Fruit fly (Drosophila melanogaster) whole organism, embryonic: ENCODE measurements around the gene Cdc5.
A peak's percentile ranks its signal among the peaks of the same experiment; 100 is the strongest.

Source experiments
- B-H2 ChIP-seq: fragments of 200-800 bp; sonication (Bioruptor generic); optimal IDR thresholded peaks from 2 replicates; lab custom pipeline; 2018; ENCODE audit warnings: missing biosample characterization, mild to moderate bottlenecking, missing genetic modification characterization
- CG10267 ChIP-seq: fragments of 200-800 bp; sonication (Bioruptor generic); optimal IDR thresholded peaks from 2 replicates; lab custom pipeline; 2018; ENCODE audit warnings: missing biosample characterization, mild to moderate bottlenecking, missing genetic modification characterization, moderate library complexity
- CG10462 ChIP-seq: fragments of 200-800 bp; sonication (Bioruptor generic); optimal IDR thresholded peaks from 2 replicates; lab custom pipeline; 2016; ENCODE audit warnings: missing biosample characterization, missing genetic modification characterization
- CG11093 ChIP-seq: fragments of 200-800 bp; sonication (Bioruptor generic); IDR thresholded peaks from 3 replicates; pipeline ENCODE4 v1.3.6; 2022; ENCODE audit warnings: missing biosample characterization, missing genetic modification characterization
- CG12299 ChIP-seq: fragments of 200-800 bp; sonication (Bioruptor generic); optimal IDR thresholded peaks from 2 replicates; lab custom pipeline; 2018; ENCODE audit warnings: missing biosample characterization, mild to moderate bottlenecking, missing genetic modification characterization
- CG13287 ChIP-seq: fragments of 200-800 bp; sonication (Bioruptor generic); IDR thresholded peaks from 2 replicates; pipeline ENCODE4 v1.3.6; 2022; ENCODE audit warnings: missing biosample characterization, missing genetic modification characterization; ENCODE audit not compliant: partially characterized antibody
- CG14014 ChIP-seq: fragments of 200-800 bp; sonication (Bioruptor generic); IDR thresholded peaks from 2 replicates; pipeline ENCODE4 v1.3.6; 2022; ENCODE audit warnings: missing biosample characterization, missing genetic modification characterization
- CG1602 ChIP-seq: fragments of 200-800 bp; sonication (Bioruptor generic); optimal IDR thresholded peaks from 3 replicates; lab custom pipeline; 2016; ENCODE audit warnings: missing biosample characterization, missing genetic modification characterization
- CG17328 ChIP-seq: fragments of 200-800 bp; sonication (Bioruptor generic); IDR thresholded peaks from 2 replicates; pipeline ENCODE4 v1.3.6; 2022; ENCODE audit warnings: missing biosample characterization, missing genetic modification characterization
- CG30403 ChIP-seq: fragments of 200-800 bp; sonication (Bioruptor generic); optimal IDR thresholded peaks from 3 replicates; lab custom pipeline; 2016; ENCODE audit warnings: missing biosample characterization, missing genetic modification characterization
- CG32767 ChIP-seq: fragments of 200-800 bp; sonication (Bioruptor generic); IDR thresholded peaks from 2 replicates; pipeline ENCODE4 v1.3.6; 2022; ENCODE audit warnings: missing biosample characterization, missing genetic modification characterization
- CG3281 ChIP-seq: fragments of 200-800 bp; sonication (Bioruptor generic); optimal IDR thresholded peaks from 3 replicates; lab custom pipeline; 2017; ENCODE audit warnings: missing biosample characterization, mild to moderate bottlenecking, missing genetic modification characterization
- CG34224 ChIP-seq: fragments of 200-800 bp; sonication (Bioruptor generic); IDR thresholded peaks from 3 replicates; pipeline ENCODE4 v1.3.6; 2022; ENCODE audit warnings: missing biosample characterization, missing genetic modification characterization; ENCODE audit not compliant: partially characterized antibody
- CG3838 ChIP-seq: fragments of 200-800 bp; sonication (Bioruptor generic); optimal IDR thresholded peaks from 3 replicates; lab custom pipeline; 2016; ENCODE audit warnings: missing biosample characterization, missing genetic modification characterization
- CG4424 ChIP-seq: fragments of 200-800 bp; sonication (Bioruptor generic); optimal IDR thresholded peaks from 3 replicates; lab custom pipeline; 2016; ENCODE audit warnings: missing biosample characterization, missing genetic modification characterization
- CG4854 ChIP-seq: fragments of 200-800 bp; sonication (Bioruptor generic); optimal IDR thresholded peaks from 2 replicates; lab custom pipeline; 2016; ENCODE audit warnings: missing biosample characterization, missing genetic modification characterization, inconsistent platforms
- CG5953 ChIP-seq: fragments of 200-800 bp; sonication (Bioruptor generic); IDR thresholded peaks from 2 replicates; pipeline ENCODE4 v1.3.6; 2022; ENCODE audit warnings: missing biosample characterization, missing genetic modification characterization
- CG6791 ChIP-seq: fragments of 200-800 bp; sonication (Bioruptor generic); IDR thresholded peaks from 3 replicates; pipeline ENCODE4 v1.3.6; 2022; ENCODE audit warnings: missing biosample characterization, missing genetic modification characterization; ENCODE audit not compliant: partially characterized antibody
- CG7963 ChIP-seq: fragments of 200-800 bp; sonication (Bioruptor generic); IDR thresholded peaks from 3 replicates; pipeline ENCODE4 v1.3.6; 2022; ENCODE audit warnings: missing biosample characterization, missing genetic modification characterization; ENCODE audit not compliant: partially characterized antibody
- CG8290 ChIP-seq, 3 experiments: fragments of 200-800 bp; sonication (Bioruptor generic); optimal IDR thresholded peaks; 2 replicates each; lab custom pipeline; 2016 to 2019; ENCODE audit warnings: missing biosample characterization in 3 of 3, missing genetic modification characterization in 3 of 3, mild to moderate bottlenecking in 2 of 3, moderate library complexity in 1 of 3
- CTCF ChIP-seq: fragments of 200-800 bp; sonication (Bioruptor generic); optimal IDR thresholded peaks from 2 replicates; lab custom pipeline; 2017; ENCODE audit warnings: missing biosample characterization, mild to moderate bottlenecking, missing genetic modification characterization, moderate library complexity
- Dll ChIP-seq: fragments of 200-800 bp; sonication (Bioruptor generic); IDR thresholded peaks from 4 replicates; pipeline ENCODE4 v1.3.6; 2022; ENCODE audit warnings: missing biosample characterization, missing genetic modification characterization; ENCODE audit not compliant: partially characterized antibody
- Dref ChIP-seq: fragments of 200-800 bp; sonication (Bioruptor generic); IDR thresholded peaks from 2 replicates; pipeline ENCODE4 v1.3.6; 2022; ENCODE audit warnings: missing biosample characterization, missing genetic modification characterization
- E2f2 ChIP-seq: fragments of 200-800 bp; sonication (Bioruptor generic); IDR thresholded peaks from 2 replicates; pipeline ENCODE4 v1.3.6; 2022; ENCODE audit warnings: missing biosample characterization, missing genetic modification characterization
- Gug ChIP-seq: fragments of 200-800 bp; sonication (Bioruptor generic); IDR thresholded peaks from 4 replicates; pipeline ENCODE4 v1.3.6; 2022; ENCODE audit warnings: missing biosample characterization, missing genetic modification characterization
- H15 ChIP-seq: fragments of 200-800 bp; sonication (Bioruptor generic); IDR thresholded peaks from 3 replicates; pipeline ENCODE4 v1.3.6; 2022; ENCODE audit warnings: missing biosample characterization, missing genetic modification characterization
- H2.0 ChIP-seq: fragments of 200-800 bp; sonication (Bioruptor generic); IDR thresholded peaks from 2 replicates; pipeline ENCODE4 v1.3.6; 2022; ENCODE audit warnings: missing biosample characterization, missing genetic modification characterization
- Hmr ChIP-seq: fragments of 200-800 bp; sonication (Bioruptor generic); optimal IDR thresholded peaks from 3 replicates; lab custom pipeline; 2017; ENCODE audit warnings: mild to moderate bottlenecking, missing biosample characterization, missing genetic modification reagents, missing genetic modification characterization
- Stat92E ChIP-seq, 3 experiments: fragments of >200 bp in 2 of 3; fragments of 200-800 bp in 1 of 3; sonication (Bioruptor generic) in 1 of 3; optimal IDR thresholded peaks; 2 replicates each; lab custom pipeline; 2017 to 2019; ENCODE audit warnings: missing biosample characterization in 3 of 3, missing genetic modification characterization in 3 of 3, mild to moderate bottlenecking in 1 of 3, moderate library complexity in 1 of 3
- al ChIP-seq: fragments of 200-800 bp; sonication (Bioruptor generic); IDR thresholded peaks from 2 replicates; pipeline ENCODE4 v1.3.6; 2022; ENCODE audit warnings: missing biosample characterization, missing genetic modification characterization
- az2 ChIP-seq: fragments of 200-800 bp; sonication (Bioruptor generic); optimal IDR thresholded peaks from 3 replicates; lab custom pipeline; 2016; ENCODE audit warnings: missing biosample characterization, missing genetic modification characterization
- corto ChIP-seq: fragments of 200-800 bp; sonication (Bioruptor generic); optimal IDR thresholded peaks from 2 replicates; lab custom pipeline; 2016; ENCODE audit warnings: missing biosample characterization, mild to moderate bottlenecking, missing genetic modification characterization, moderate library complexity
- grau ChIP-seq: fragments of 200-800 bp; optimal IDR thresholded peaks from 3 replicates; lab custom pipeline; 2019; ENCODE audit warnings: missing biosample characterization, mild to moderate bottlenecking, missing genetic modification characterization, moderate library complexity
- gsb ChIP-seq: fragments of 200-800 bp; sonication (Bioruptor generic); IDR thresholded peaks from 2 replicates; pipeline ENCODE4 v1.3.6; 2022; ENCODE audit warnings: missing biosample characterization, missing genetic modification characterization
- hbn ChIP-seq: fragments of 200-800 bp; sonication (Bioruptor generic); IDR thresholded peaks from 2 replicates; pipeline ENCODE4 v1.3.6; 2022; ENCODE audit warnings: missing biosample characterization, missing genetic modification characterization; ENCODE audit not compliant: partially characterized antibody
- ind ChIP-seq: fragments of 200-800 bp; sonication (Bioruptor generic); optimal IDR thresholded peaks from 3 replicates; lab custom pipeline; 2016; ENCODE audit warnings: missing biosample characterization, missing genetic modification characterization
- kah ChIP-seq: fragments of 200-800 bp; sonication (Bioruptor generic); optimal IDR thresholded peaks from 2 replicates; lab custom pipeline; 2018; ENCODE audit warnings: missing biosample characterization, mild to moderate bottlenecking, missing genetic modification characterization
- knrl ChIP-seq: fragments of 200-800 bp; sonication (Bioruptor generic); IDR thresholded peaks from 3 replicates; pipeline ENCODE4 v1.3.6; 2022; ENCODE audit warnings: missing biosample characterization, missing genetic modification characterization; ENCODE audit not compliant: partially characterized antibody
- p53 ChIP-seq: fragments of 200-800 bp; sonication (Bioruptor generic); optimal IDR thresholded peaks from 2 replicates; lab custom pipeline; 2016; ENCODE audit warnings: missing biosample characterization, missing genetic modification characterization
- rib ChIP-seq: fragments of 200-800 bp; sonication (Bioruptor generic); IDR thresholded peaks from 2 replicates; pipeline ENCODE4 v1.3.6; 2022; ENCODE audit warnings: missing biosample characterization, missing genetic modification characterization
- sc ChIP-seq, 3 experiments: fragments of >200 bp in 2 of 3; fragments of 200-800 bp in 1 of 3; sonication (Bioruptor generic) in 1 of 3; optimal IDR thresholded peaks; 2 replicates in 2 of 3; 3 replicates in 1 of 3; lab custom pipeline; 2017; ENCODE audit warnings: mild to moderate bottlenecking in 1 of 3, missing biosample characterization in 1 of 3, missing genetic modification characterization in 1 of 3, missing genetic modification reagents in 1 of 3
- sim ChIP-seq: fragments of 200-800 bp; sonication (Bioruptor generic); IDR thresholded peaks from 2 replicates; pipeline ENCODE4 v1.3.6; 2022; ENCODE audit warnings: missing biosample characterization, missing genetic modification characterization
- sqz ChIP-seq: fragments of 200-800 bp; sonication (Bioruptor generic); optimal IDR thresholded peaks from 3 replicates; lab custom pipeline; 2018; ENCODE audit warnings: missing biosample characterization, mild to moderate bottlenecking, missing genetic modification characterization
- ssp ChIP-seq: fragments of 200-800 bp; sonication (Bioruptor generic); IDR thresholded peaks from 2 replicates; pipeline ENCODE4 v1.3.6; 2022; ENCODE audit warnings: missing biosample characterization, missing genetic modification characterization
- unc-4 ChIP-seq: fragments of 200-800 bp; sonication (Bioruptor generic); IDR thresholded peaks from 2 replicates; pipeline ENCODE4 v1.3.6; 2022; ENCODE audit warnings: missing biosample characterization, missing genetic modification characterization; ENCODE audit not compliant: partially characterized antibody
- wor ChIP-seq: fragments of 200-800 bp; sonication (Bioruptor generic); IDR thresholded peaks from 2 replicates; pipeline ENCODE4 v1.3.6; 2022; ENCODE audit warnings: missing biosample characterization, missing genetic modification characterization
- zen ChIP-seq: fragments of 200-800 bp; sonication (Bioruptor generic); optimal IDR thresholded peaks from 3 replicates; lab custom pipeline; 2018; ENCODE audit warnings: missing biosample characterization, mild to moderate bottlenecking, missing genetic modification characterization, moderate library complexity

Cdc5 gene

DNA sequence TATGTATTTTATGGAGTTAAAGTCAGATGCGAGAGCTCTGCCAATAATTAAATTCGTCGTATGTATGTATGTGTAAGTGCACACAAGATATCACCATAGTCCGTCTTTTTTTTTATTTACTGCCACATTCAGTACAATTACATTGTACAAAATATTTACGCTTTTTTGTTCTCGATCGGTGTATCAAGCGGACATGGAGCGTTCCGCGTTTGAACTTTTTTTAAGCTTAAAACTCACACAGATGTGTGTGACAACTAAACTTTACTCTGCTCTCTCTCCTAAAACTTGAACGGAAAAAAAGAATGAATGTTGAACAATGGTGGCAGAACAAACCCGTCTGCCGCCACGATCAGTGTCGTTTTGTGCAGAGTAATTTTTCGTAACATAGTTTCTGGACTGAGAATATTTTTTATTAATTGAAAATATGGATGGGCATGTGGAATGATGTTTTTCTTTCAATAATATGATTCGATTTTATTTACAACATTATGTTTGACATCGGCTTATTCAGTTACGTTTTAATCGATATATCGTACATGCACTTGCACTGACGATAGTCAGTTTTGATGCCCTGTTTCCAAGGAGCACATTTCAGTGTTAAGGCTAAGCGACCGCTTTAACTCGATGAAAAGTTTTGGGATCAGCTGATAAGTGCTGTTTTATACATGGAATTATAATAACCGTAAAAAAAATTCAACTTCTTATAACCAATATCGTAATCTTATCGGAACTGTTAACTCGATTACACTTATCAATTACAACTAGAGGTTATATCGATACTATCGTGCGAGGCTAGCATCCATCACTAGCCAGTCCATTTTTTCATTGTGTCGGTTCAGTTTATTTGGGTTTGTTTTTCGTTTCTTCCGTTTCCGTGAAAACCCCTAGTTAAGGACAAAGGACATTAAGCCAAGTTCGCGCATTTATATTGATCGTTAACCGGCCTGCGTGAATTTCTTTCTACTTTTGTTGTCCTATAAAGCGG is 14.2 kb downstream of the Cdc5 start, which contains the start of gene mth (continued):
- TF ChIP-seq knrl (GFP tag; lab: Robert Waterston, UW), result peak; percentile 100
- no peak for TF ChIP-seq CTCF (GFP tag; lab: Kevin White, UChicago)
- no peak for TF ChIP-seq CG32767 (GFP tag; lab: Robert Waterston, UW)
- TF ChIP-seq E2f2 (GFP tag; lab: Robert Waterston, UW), result 0 out of 2 replicates have a peak, but pooled peaks have one; percentile 27
- no peak for TF ChIP-seq CG3838
- peak in 1 of 3 experiments; percentile 22 for TF ChIP-seq Stat92E (GFP tag; optimal IDR thresholded peaks at IDR 0.05; lab: Kevin White, UChicago)
- peak; percentile 56 for TF ChIP-seq al
- TF ChIP-seq gsb (GFP tag; lab: Robert Waterston, UW), result no peak
- TF ChIP-seq p53, result peak; percentile 18
- peak; percentile 99 for TF ChIP-seq unc-4 (GFP tag; lab: Robert Waterston, UW)
- peak; percentile 48; the same call in 1 of the 4 replicates for TF ChIP-seq Gug (GFP tag; lab: Robert Waterston, UW)
- no peak for TF ChIP-seq kah (GFP tag; lab: Kevin White, UChicago)
- 0 out of 2 replicates have a peak, but pooled peaks have one; percentile 28 for TF ChIP-seq CG14014 (GFP tag; lab: Robert Waterston, UW)
- peak; percentile 49 for TF ChIP-seq grau
- no peak for TF ChIP-seq CG12299
- TF ChIP-seq CG8290 (GFP tag; optimal IDR thresholded peaks at IDR 0.05; lab: Kevin White, UChicago), result peak; percentile 83
- TF ChIP-seq CG8290 (tag; optimal IDR thresholded peaks at IDR 0.05; lab: Kevin White, UChicago), result peak; percentile 52 to 67
- peak; percentile 96 for TF ChIP-seq ssp (GFP tag; lab: Robert Waterston, UW)
- TF ChIP-seq CG30403, result peak; percentile 54
- peak; percentile 42 for TF ChIP-seq CG1602 (GFP tag; lab: Kevin White, UChicago)
- 0 out of 2 replicates have a peak, but pooled peaks have one; percentile 29 for TF ChIP-seq sim (GFP tag; lab: Robert Waterston, UW)
- no peak for TF ChIP-seq CG17328
- TF ChIP-seq sqz, result peak; percentile 18
- peak; percentile 26 for TF ChIP-seq CG3281
- peak; percentile 24 for TF ChIP-seq CG10462 (GFP tag; lab: Kevin White, UChicago)
- TF ChIP-seq wor (GFP tag; lab: Robert Waterston, UW), result peak; percentile 30; the same call in 1 of the 2 replicates
- peak; percentile 96 for TF ChIP-seq CG6791 (GFP tag; lab: Robert Waterston, UW)
- TF ChIP-seq corto, result peak; percentile 58
- no peak for TF ChIP-seq B-H2 (GFP tag; lab: Kevin White, UChicago)
- no peak for TF ChIP-seq rib (GFP tag; lab: Robert Waterston, UW)
- TF ChIP-seq hbn, result peak; percentile 97
- TF ChIP-seq CG4424, result peak; percentile 38
- TF ChIP-seq H2.0 (GFP tag; lab: Robert Waterston, UW), result no peak
- peak; percentile 49; the same call in 1 of the 3 replicates for TF ChIP-seq H15 (GFP tag; lab: Robert Waterston, UW)
- peak; percentile 48 for TF ChIP-seq CG4854
- peak; percentile 99 for TF ChIP-seq CG13287 (GFP tag; lab: Robert Waterston, UW)
- peak; percentile 65 for TF ChIP-seq Hmr (GFP tag; lab: Kevin White, UChicago)
- TF ChIP-seq CG34224, result peak; percentile 98
- no peak for TF ChIP-seq CG5953
- peak; percentile 42 for TF ChIP-seq az2 (GFP tag; lab: Kevin White, UChicago)
- TF ChIP-seq CG7963, result peak; percentile 94
- no peak for TF ChIP-seq CG11093 (GFP tag; lab: Robert Waterston, UW)
- peak; percentile 70 for TF ChIP-seq CG10267
- peak; percentile 79 for TF ChIP-seq Dref (GFP tag; lab: Robert Waterston, UW)
- TF ChIP-seq ind (GFP tag; lab: Kevin White, UChicago), result peak; percentile 35
- no peak for TF ChIP-seq sc (optimal IDR thresholded peaks at IDR 0.05; lab: Kevin White, UChicago)
- TF ChIP-seq sc (GFP tag; optimal IDR thresholded peaks at IDR 0.05; lab: Kevin White, UChicago), result no peak
- TF ChIP-seq zen (tag; lab: Kevin White, UChicago), result peak; percentile 74
- peak; percentile 99 for TF ChIP-seq Dll (GFP tag; lab: Robert Waterston, UW)
